Fruit fly (Drosophila melanogaster) whole organism: ENCODE measurements around the gene kon.

Source experiments
- CG8478 ChIP-seq: fragments of >200 bp; optimal IDR thresholded peaks from 2 replicates; lab custom pipeline; 2018; ENCODE audit warnings: inconsistent platforms
- Dll ChIP-seq: fragments of >200 bp; optimal IDR thresholded peaks from 2 replicates; lab custom pipeline; 2017
- EcR ChIP-seq, 2 experiments: fragments of >200 bp; optimal IDR thresholded peaks; 2 replicates each; lab custom pipeline; 2017; ENCODE audit warnings: missing biosample characterization in 2 of 2, missing genetic modification characterization in 2 of 2, missing genetic modification reagents in 2 of 2
- pan ChIP-seq: fragments of >200 bp; optimal IDR thresholded peaks from 2 replicates; lab custom pipeline; 2017
- psq ChIP-seq: fragments of >200 bp; optimal IDR thresholded peaks from 2 replicates; lab custom pipeline; 2017
- usp ChIP-seq: fragments of >200 bp; optimal IDR thresholded peaks from 2 replicates; lab custom pipeline; 2017; ENCODE audit warnings: missing biosample characterization, missing genetic modification characterization, mixed read lengths

DNA sequence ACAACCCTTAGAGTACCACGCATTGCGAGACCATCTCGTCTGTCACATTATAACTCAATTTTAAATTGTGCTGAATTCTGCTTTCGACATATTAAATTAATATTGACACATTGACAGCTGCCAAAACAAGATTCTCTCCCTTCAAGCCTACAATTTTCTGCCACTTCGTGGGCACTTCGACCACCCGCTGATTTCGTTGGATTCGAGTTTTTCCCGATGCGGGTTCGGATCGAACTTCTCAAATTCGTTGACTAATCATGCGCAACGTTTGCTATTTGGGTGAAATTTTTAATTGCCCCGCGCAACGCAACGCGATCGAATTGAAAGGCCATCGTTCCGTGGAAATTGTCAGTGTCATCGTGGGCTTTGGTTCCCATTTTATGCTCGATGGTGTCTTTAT, 3.1 kb upstream of the kon start:
- TF ChIP-seq Dll (lab: Kevin White, UChicago): no peak
- TF ChIP-seq psq (lab: Kevin White, UChicago): no peak
- TF ChIP-seq EcR (GFP tag; optimal IDR thresholded peaks at IDR 0.05; lab: Kevin White, UChicago): no peak
- no peak for TF ChIP-seq usp (GFP tag; lab: Kevin White, UChicago)
- TF ChIP-seq pan (lab: Kevin White, UChicago): no peak
- TF ChIP-seq CG8478 (lab: Kevin White, UChicago): no peak
